Worm (Caenorhabditis elegans): ENCODE data around the gene str-151.

ce11 chrV:16603102-16603501, 27.1 kb downstream of the str-151 start, which contains the start of gene T03E6.8:
- TF ChIP-seq flt-1 (GFP tag; IDR thresholded peaks at IDR 0.05): no peak
- no peak for TF ChIP-seq B0310.2 (tag; optimal IDR thresholded peaks at IDR 0.05)
- TF ChIP-seq ceh-13 (GFP tag; optimal IDR thresholded peaks at IDR 0.05): no peak
- no peak for TF ChIP-seq ceh-36 (tag; optimal IDR thresholded peaks at IDR 0.05)
- no peak for TF ChIP-seq tbx-11 (GFP tag; IDR thresholded peaks at IDR 0.05)
- TF ChIP-seq tra-4 (tag; optimal IDR thresholded peaks at IDR 0.05): no peak

Data from whole organism, early embryonic.